Worm (Caenorhabditis elegans) whole organism, early embryonic: Measurements from ENCODE around the gene T16D1.1.

Source experiments
- B0310.2 ChIP-seq: sonication (generic microtip); optimal IDR thresholded peaks from 2 replicates; lab custom pipeline; 2016; ENCODE audit warnings: mild to moderate bottlenecking, missing genetic modification characterization, missing compliant biosample characterization
- F13C5.2 ChIP-seq: sonication (generic microtip); optimal IDR thresholded peaks from 2 replicates; lab custom pipeline; 2017; ENCODE audit warnings: mild to moderate bottlenecking, missing genetic modification characterization, inconsistent platforms, missing compliant biosample characterization
- aly-1 ChIP-seq: sonication (generic microtip); optimal IDR thresholded peaks from 2 replicates; lab custom pipeline; 2016; ENCODE audit warnings: missing genetic modification characterization, missing compliant biosample characterization
- ama-1 ChIP-seq: fragments of 150-350 bp; optimal IDR thresholded peaks from 2 replicates; lab custom pipeline; 2014
- ceh-13 ChIP-seq: fragments of 200-800 bp; sonication (Bioruptor generic); optimal IDR thresholded peaks from 2 replicates; lab custom pipeline; 2018; ENCODE audit warnings: mild to moderate bottlenecking, missing genetic modification characterization, missing compliant biosample characterization
- ceh-36 ChIP-seq: sonication (generic microtip); optimal IDR thresholded peaks from 2 replicates; lab custom pipeline; 2016; ENCODE audit warnings: missing genetic modification characterization, inconsistent platforms, missing compliant biosample characterization
- ets-7 ChIP-seq: sonication (generic microtip); optimal IDR thresholded peaks from 2 replicates; lab custom pipeline; 2016; ENCODE audit warnings: missing genotype, missing genetic modification characterization, missing compliant biosample characterization
- flt-1 ChIP-seq: fragments of 200-800 bp; sonication (Bioruptor generic); IDR thresholded peaks from 2 replicates; pipeline ENCODE4 v1.3.6; 2022; ENCODE audit warnings: missing genetic modification characterization, missing compliant biosample characterization
- hmbx-1 ChIP-seq: sonication (generic microtip); optimal IDR thresholded peaks from 2 replicates; lab custom pipeline; 2016; ENCODE audit warnings: mild to moderate bottlenecking, missing genetic modification characterization, missing compliant biosample characterization
- hmg-4 ChIP-seq: fragments of 200-800 bp; sonication (Bioruptor generic); optimal IDR thresholded peaks from 2 replicates; lab custom pipeline; 2018; ENCODE audit warnings: mild to moderate bottlenecking, missing genetic modification characterization, missing compliant biosample characterization
- hnd-1 ChIP-seq: sonication (generic microtip); optimal IDR thresholded peaks from 2 replicates; lab custom pipeline; 2016; ENCODE audit warnings: missing genetic modification characterization, missing compliant biosample characterization
- pes-1 ChIP-seq: fragments of 200-800 bp; sonication (Bioruptor generic); IDR thresholded peaks from 2 replicates; pipeline ENCODE4 v1.3.6; 2022; ENCODE audit warnings: missing genetic modification reagents, missing genetic modification characterization, missing compliant biosample characterization
- scrt-1 ChIP-seq: fragments of 200-800 bp; sonication (Bioruptor generic); IDR thresholded peaks from 2 replicates; pipeline ENCODE4 v1.3.6; 2022; ENCODE audit warnings: missing genetic modification characterization, missing compliant biosample characterization
- sea-1 ChIP-seq: fragments of 200-800 bp; sonication (Bioruptor generic); conservative IDR thresholded peaks from 2 replicates; pipeline ENCODE4 v1.3.6; 2022; ENCODE audit warnings: missing genetic modification characterization, missing compliant biosample characterization
- tbx-11 ChIP-seq: fragments of 200-800 bp; sonication (Bioruptor generic); IDR thresholded peaks from 2 replicates; pipeline ENCODE4 v1.3.6; 2022; ENCODE audit warnings: missing genetic modification characterization, missing compliant biosample characterization
- tbx-37 ChIP-seq: fragments of 200-800 bp; sonication (Bioruptor generic); conservative IDR thresholded peaks from 2 replicates; pipeline ENCODE4 v1.3.6; 2022; ENCODE audit warnings: missing genetic modification reagents, missing genetic modification characterization, missing compliant biosample characterization
- tra-4 ChIP-seq: sonication (generic microtip); optimal IDR thresholded peaks from 2 replicates; lab custom pipeline; 2017; ENCODE audit warnings: missing genetic modification characterization, missing compliant biosample characterization

T16D1.1 gene

ce11 chrII:5227768-5228167 is 13.7 kb downstream of the T16D1.1 start:
- no peak for TF ChIP-seq tbx-11 (GFP tag; lab: Robert Waterston, UW)
- peak; percentile 48 for TF ChIP-seq hmg-4 (GFP tag; lab: Kevin White, UChicago)

ce11 chrII:5226309-5226708 is 15.2 kb downstream of the T16D1.1 start:
- TF ChIP-seq hmbx-1 (no peak), tbx-37 (GFP tag; lab: Robert Waterston, UW) (no peak), F13C5.2 (peak; percentile 4), ama-1 (no peak), ets-7 (tag; lab: Kevin White, UChicago) (no peak), tra-4 (no peak), ceh-13 (no peak), hmg-4 (GFP tag; lab: Kevin White, UChicago) (peak; percentile 69)

- no peak for TF ChIP-seq scrt-1 (GFP tag; lab: Robert Waterston, UW)
- no peak for TF ChIP-seq ceh-36 (tag; lab: Kevin White, UChicago)
- TF ChIP-seq B0310.2 (tag; lab: Kevin White, UChicago) = no peak
- TF ChIP-seq tra-4 = no peak
- no peak for TF ChIP-seq F13C5.2
- TF ChIP-seq flt-1 (GFP tag; lab: Robert Waterston, UW) = no peak
- no peak for TF ChIP-seq ceh-13
- TF ChIP-seq sea-1 (GFP tag; lab: Robert Waterston, UW) = no peak
- TF ChIP-seq hnd-1 (tag; lab: Kevin White, UChicago) = no peak
- no peak for TF ChIP-seq pes-1 (GFP tag; lab: Robert Waterston, UW)
- TF ChIP-seq tbx-37 (GFP tag; lab: Robert Waterston, UW) = no peak
- no peak for TF ChIP-seq tbx-11 (GFP tag; lab: Robert Waterston, UW)
- TF ChIP-seq aly-1 (tag; lab: Kevin White, UChicago) = no peak
- TF ChIP-seq hmbx-1 = no peak
- TF ChIP-seq hmg-4 (GFP tag; lab: Kevin White, UChicago) = no peak
Observed at ce11 chrII:5225284-5225683, 16.2 kb downstream of the T16D1.1 start, which contains the start of gene dsh-1. Gene dsh-1, minus strand, starts transcription at chrII:5225384.

DNA sequence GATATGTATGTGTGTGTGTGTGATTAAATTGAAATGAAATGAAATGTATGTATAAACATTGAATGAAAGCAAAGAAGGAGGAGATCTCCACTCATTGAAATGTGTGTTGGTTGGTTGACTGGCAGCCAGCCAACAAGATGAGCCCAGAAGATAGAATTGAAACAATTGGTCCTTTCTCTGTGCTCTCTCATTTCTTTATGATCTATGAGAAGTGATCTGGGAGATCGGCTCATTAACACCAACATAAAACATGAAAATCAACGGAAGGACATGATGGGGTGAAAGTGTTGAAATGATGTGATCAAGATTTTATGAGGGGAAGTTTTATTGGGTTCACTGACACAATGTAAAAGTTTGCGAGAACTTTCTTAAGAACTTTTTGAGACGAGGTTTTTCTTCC is 18.6 kb downstream of the T16D1.1 start:
- no peak for TF ChIP-seq ceh-36 (tag; lab: Kevin White, UChicago)
- no peak for TF ChIP-seq hmg-4 (GFP tag; lab: Kevin White, UChicago)
- no peak for TF ChIP-seq B0310.2 (tag; lab: Kevin White, UChicago)
- no peak for TF ChIP-seq ama-1
- no peak for TF ChIP-seq hmbx-1
- no peak for TF ChIP-seq F13C5.2
- TF ChIP-seq tbx-11 (GFP tag; lab: Robert Waterston, UW) = no peak
- TF ChIP-seq ets-7 (tag; lab: Kevin White, UChicago) = no peak
- TF ChIP-seq tra-4 = no peak
- TF ChIP-seq flt-1 (GFP tag; lab: Robert Waterston, UW) = no peak
- TF ChIP-seq pes-1 (GFP tag; lab: Robert Waterston, UW) = no peak
- no peak for TF ChIP-seq aly-1 (tag; lab: Kevin White, UChicago)
- TF ChIP-seq scrt-1 (GFP tag; lab: Robert Waterston, UW) = no peak
- no peak for TF ChIP-seq tbx-37 (GFP tag; lab: Robert Waterston, UW)
- TF ChIP-seq ceh-13 = no peak

ce11 chrII:5220648-5221047 is 20.8 kb downstream of the T16D1.1 start:
- TF ChIP-seq scrt-1 (GFP tag; lab: Robert Waterston, UW) (no peak), hmbx-1 (no peak), hnd-1 (tag; lab: Kevin White, UChicago) (no peak), tbx-37 (GFP tag; lab: Robert Waterston, UW) (no peak), F13C5.2 (no peak), ceh-13 (no peak), aly-1 (tag; lab: Kevin White, UChicago) (no peak), tbx-11 (GFP tag; lab: Robert Waterston, UW) (no peak), hmg-4 (GFP tag; lab: Kevin White, UChicago) (no peak), ets-7 (tag; lab: Kevin White, UChicago) (no peak), ceh-36 (tag; lab: Kevin White, UChicago) (no peak), tra-4 (no peak)

ce11 chrII:5218349-5218748 is 23.1 kb downstream of the T16D1.1 start:
- TF ChIP-seq B0310.2 (tag; lab: Kevin White, UChicago) (no peak), hmbx-1 (no peak), scrt-1 (GFP tag; lab: Robert Waterston, UW) (no peak), tbx-11 (GFP tag; lab: Robert Waterston, UW) (no peak), tbx-37 (GFP tag; lab: Robert Waterston, UW) (no peak)

DNA sequence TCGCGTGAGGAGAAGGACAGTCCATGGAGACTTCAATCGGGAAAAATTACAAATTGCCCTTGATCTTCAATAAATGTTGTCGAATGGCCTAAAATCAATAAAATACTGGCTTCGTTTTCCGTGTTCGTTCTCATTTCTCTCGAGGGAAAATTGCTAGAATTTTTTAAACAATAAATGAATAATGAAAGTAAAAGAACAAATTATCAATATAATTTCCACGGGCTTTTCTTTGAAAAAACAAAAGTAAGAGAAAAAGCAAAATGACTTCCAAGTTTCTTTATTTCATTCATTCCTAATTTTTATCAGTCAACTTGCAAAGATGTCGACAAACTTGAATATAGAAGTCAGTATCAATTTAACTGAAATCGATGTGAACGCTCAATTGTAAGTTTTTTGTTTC is 28.8 kb downstream of the T16D1.1 start, which contains the start of gene C34F11.1:
TSS of gene C34F11.1 (plus strand) at position 301 of the 400 bp plus-strand sequence.
- TF ChIP-seq aly-1 (tag; lab: Kevin White, UChicago) (no peak), ama-1 (no peak), sea-1 (GFP tag; lab: Robert Waterston, UW) (no peak), ceh-36 (tag; lab: Kevin White, UChicago) (no peak), F13C5.2 (no peak), pes-1 (GFP tag; lab: Robert Waterston, UW) (no peak), ets-7 (tag; lab: Kevin White, UChicago) (no peak)

DNA sequence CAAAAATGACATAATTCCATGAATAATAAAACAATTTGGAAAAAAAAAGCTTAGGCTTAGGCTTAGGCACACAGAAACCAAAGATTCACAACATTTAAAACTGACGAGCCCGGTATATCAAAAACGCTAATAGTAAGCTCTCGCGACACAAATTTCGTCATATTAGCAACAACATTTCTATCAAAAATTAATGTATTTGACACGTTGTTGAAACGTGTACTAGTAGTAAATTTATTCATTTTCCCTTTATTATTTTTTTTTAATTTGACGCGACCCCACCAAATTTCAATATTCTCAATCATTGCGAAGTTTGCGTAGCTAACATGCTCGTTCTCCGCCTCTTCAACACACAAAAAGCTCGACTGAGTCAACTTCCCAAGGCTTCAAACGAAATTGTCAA is 29.5 kb downstream of the T16D1.1 start, which contains the start of gene C34F11.2:
TSS of gene C34F11.2 (plus strand) at position 301 of the 400 bp plus-strand sequence.
- TF ChIP-seq hmbx-1 (no peak), F13C5.2 (no peak), pes-1 (GFP tag; lab: Robert Waterston, UW) (no peak), tbx-37 (GFP tag; lab: Robert Waterston, UW) (no peak), hmg-4 (GFP tag; lab: Kevin White, UChicago) (no peak), hnd-1 (tag; lab: Kevin White, UChicago) (no peak), ama-1 (no peak), flt-1 (GFP tag; lab: Robert Waterston, UW) (no peak), sea-1 (GFP tag; lab: Robert Waterston, UW) (no peak), tra-4 (no peak), ceh-36 (tag; lab: Kevin White, UChicago) (no peak), aly-1 (tag; lab: Kevin White, UChicago) (no peak), B0310.2 (tag; lab: Kevin White, UChicago) (no peak)
